Worm (Caenorhabditis elegans) whole organism, L4 larva: ENCODE data around the gene F16B12.4.

ENCODE experiments used
- F26F4.8 ChIP-seq: fragments of 200-800 bp; sonication (Bioruptor generic); conservative IDR thresholded peaks from 2 replicates; pipeline ENCODE4 v1.3.6; 2022; ENCODE audit warnings: missing genetic modification characterization, missing compliant biosample characterization
- F37D6.2 ChIP-seq: sonication (generic microtip); optimal IDR thresholded peaks from 2 replicates; lab custom pipeline; 2016; ENCODE audit warnings: mild to moderate bottlenecking, missing genetic modification characterization, missing compliant biosample characterization
- T20F7.1 ChIP-seq: fragments of 200-800 bp; sonication (Bioruptor generic); optimal IDR thresholded peaks from 2 replicates; lab custom pipeline; 2018; ENCODE audit warnings: mild to moderate bottlenecking, missing genetic modification characterization, missing compliant biosample characterization
- T26A8.4 ChIP-seq: fragments of 200-800 bp; sonication (Bioruptor generic); IDR thresholded peaks from 2 replicates; pipeline ENCODE4 v1.3.6; 2022; ENCODE audit warnings: missing genetic modification characterization, missing compliant biosample characterization
- Y105C5A.15 ChIP-seq: fragments of 200-800 bp; sonication (Bioruptor generic); IDR thresholded peaks from 2 replicates; pipeline ENCODE4 v1.3.6; 2022; ENCODE audit warnings: missing genetic modification characterization, missing compliant biosample characterization
- ZK337.2 ChIP-seq: fragments of 200-800 bp; sonication (Bioruptor generic); IDR thresholded peaks from 2 replicates; pipeline ENCODE4 v1.3.6; 2022; ENCODE audit warnings: missing genetic modification reagents, missing genetic modification characterization, missing compliant biosample characterization
- attf-4 ChIP-seq: sonication (generic microtip); optimal IDR thresholded peaks from 3 replicates; lab custom pipeline; 2017; ENCODE audit warnings: missing biosample characterization, missing genetic modification characterization
- ceh-28 ChIP-seq: fragments of 150-350 bp; optimal IDR thresholded peaks from 2 replicates; lab custom pipeline; 2014; ENCODE audit warnings: missing biosample characterization, missing genetic modification reagents, missing genetic modification characterization
- ceh-44 ChIP-seq: fragments of 200-800 bp; sonication (Bioruptor generic); IDR thresholded peaks from 2 replicates; pipeline ENCODE4 v1.3.6; 2022; ENCODE audit warnings: missing genetic modification reagents, missing genetic modification characterization, missing compliant biosample characterization
- ces-1 ChIP-seq: fragments of 150-350 bp; sonication (generic microtip); optimal IDR thresholded peaks from 4 replicates; lab custom pipeline; 2014; ENCODE audit warnings: missing biosample characterization, missing genetic modification reagents, missing genetic modification characterization
- ctbp-1 ChIP-seq: fragments of 200-800 bp; sonication (Bioruptor generic); IDR thresholded peaks from 2 replicates; pipeline ENCODE4 v1.3.6; 2022; ENCODE audit warnings: missing genetic modification reagents, missing genetic modification characterization, missing compliant biosample characterization
- daf-16 ChIP-seq, 3 experiments: sonication (generic microtip); optimal IDR thresholded peaks; 2 replicates each; lab custom pipeline; 2016 to 2017; ENCODE audit warnings: missing genetic modification characterization in 3 of 3, missing genetic modification reagents in 3 of 3, mild to moderate bottlenecking in 2 of 3, missing compliant biosample characterization in 2 of 3, missing biosample characterization in 1 of 3, moderate library complexity in 1 of 3
- daf-8 ChIP-seq: fragments of 200-800 bp; sonication (Bioruptor generic); IDR thresholded peaks from 2 replicates; pipeline ENCODE4 v1.3.6; 2022; ENCODE audit warnings: missing genetic modification characterization, missing compliant biosample characterization
- dmd-6 ChIP-seq: fragments of 200-800 bp; sonication (Bioruptor generic); IDR thresholded peaks from 2 replicates; pipeline ENCODE4 v1.3.6; 2022; ENCODE audit warnings: missing genetic modification reagents, missing genetic modification characterization, missing compliant biosample characterization
- dpl-1 ChIP-seq: fragments of 150-350 bp; optimal IDR thresholded peaks from 2 replicates; lab custom pipeline; 2014; ENCODE audit warnings: missing biosample characterization, missing genetic modification reagents, missing genetic modification characterization
- dve-1 ChIP-seq: sonication (generic microtip); optimal IDR thresholded peaks from 2 replicates; lab custom pipeline; 2017; ENCODE audit warnings: antibody characterized with exemption, mild to moderate bottlenecking, missing genetic modification characterization, missing compliant biosample characterization; ENCODE audit not compliant: insufficient read depth
- hif-1 ChIP-seq, 2 experiments: sonication (generic microtip); optimal IDR thresholded peaks; 2 replicates each; lab custom pipeline; 2016 to 2017; ENCODE audit warnings: missing compliant biosample characterization in 2 of 2, missing genetic modification characterization in 2 of 2, missing genetic modification reagents in 2 of 2, missing genotype in 2 of 2, mild to moderate bottlenecking in 1 of 2
- hlh-11 ChIP-seq: fragments of 200-800 bp; sonication (Bioruptor generic); optimal IDR thresholded peaks from 2 replicates; lab custom pipeline; 2018; ENCODE audit warnings: mild to moderate bottlenecking, missing genetic modification characterization, missing compliant biosample characterization
- hlh-30 ChIP-seq: sonication (generic microtip); optimal IDR thresholded peaks from 2 replicates; lab custom pipeline; 2017; ENCODE audit warnings: antibody characterized with exemption, mild to moderate bottlenecking, missing genetic modification characterization, missing compliant biosample characterization; ENCODE audit not compliant: insufficient read depth
- hmg-1.1 ChIP-seq: fragments of 200-800 bp; sonication (Bioruptor generic); IDR thresholded peaks from 2 replicates; pipeline ENCODE4 v1.3.6; 2022; ENCODE audit warnings: missing genetic modification reagents, missing genetic modification characterization, missing compliant biosample characterization
- lin-15B ChIP-seq: fragments of 150-350 bp; sonication (generic microtip); optimal IDR thresholded peaks from 3 replicates; lab custom pipeline; 2014; ENCODE audit warnings: missing biosample characterization, missing genetic modification characterization
- lin-29 ChIP-seq: fragments of 200-800 bp; sonication (Bioruptor generic); IDR thresholded peaks from 2 replicates; pipeline ENCODE4 v1.3.6; 2022; ENCODE audit warnings: missing genetic modification reagents, missing genetic modification characterization, missing compliant biosample characterization
- lin-38 ChIP-seq: fragments of 200-800 bp; sonication (Bioruptor generic); IDR thresholded peaks from 2 replicates; pipeline ENCODE4 v1.3.6; 2022; ENCODE audit warnings: missing genetic modification reagents, missing genetic modification characterization, missing compliant biosample characterization
- lir-3 ChIP-seq: sonication (generic microtip); optimal IDR thresholded peaks from 2 replicates; lab custom pipeline; 2016; ENCODE audit warnings: mild to moderate bottlenecking, missing genetic modification characterization, missing compliant biosample characterization
- madf-5 ChIP-seq, 2 experiments: fragments of 200-800 bp; sonication (Bioruptor generic); IDR thresholded peaks; 2 replicates each; pipeline ENCODE4 v1.3.6; 2022; ENCODE audit warnings: missing compliant biosample characterization in 2 of 2, missing genetic modification characterization in 2 of 2
- mdl-1 ChIP-seq, 2 experiments: fragments of 150-350 bp in 1 of 2; sonication (generic microtip) in 1 of 2; optimal IDR thresholded peaks; 2 replicates each; lab custom pipeline; 2014 to 2017; ENCODE audit warnings: missing biosample characterization in 2 of 2, missing genetic modification characterization in 2 of 2
- mes-2 ChIP-seq: sonication (generic microtip); optimal IDR thresholded peaks from 2 replicates; lab custom pipeline; 2016; ENCODE audit warnings: missing genotype, mild to moderate bottlenecking, missing genetic modification characterization, missing compliant biosample characterization; ENCODE audit not compliant: poor library complexity, severe bottlenecking
- nhr-10 ChIP-seq: fragments of 150-350 bp; optimal IDR thresholded peaks from 2 replicates; lab custom pipeline; 2014; ENCODE audit warnings: missing biosample characterization, missing genetic modification characterization
- nhr-102 ChIP-seq: sonication (generic microtip); optimal IDR thresholded peaks from 2 replicates; lab custom pipeline; 2016; ENCODE audit warnings: mild to moderate bottlenecking, missing genetic modification characterization, moderate library complexity, missing compliant biosample characterization
- nhr-28 ChIP-seq: fragments of 150-350 bp; optimal IDR thresholded peaks from 2 replicates; lab custom pipeline; 2014; ENCODE audit warnings: missing biosample characterization, missing genetic modification characterization
- nhr-41 ChIP-seq: fragments of 200-800 bp; sonication (Bioruptor generic); IDR thresholded peaks from 2 replicates; pipeline ENCODE4 v1.3.6; 2022; ENCODE audit warnings: missing genetic modification reagents, missing genetic modification characterization, missing compliant biosample characterization
- nhr-42 ChIP-seq: fragments of 200-800 bp; sonication (Bioruptor generic); IDR thresholded peaks from 2 replicates; pipeline ENCODE4 v1.3.6; 2022; ENCODE audit warnings: missing genetic modification characterization, missing compliant biosample characterization
- nhr-77 ChIP-seq: fragments of 150-350 bp; optimal IDR thresholded peaks from 2 replicates; lab custom pipeline; 2014; ENCODE audit warnings: missing biosample characterization, missing genetic modification characterization
- pqm-1 ChIP-seq: sonication (generic microtip); optimal IDR thresholded peaks from 2 replicates; lab custom pipeline; 2017; ENCODE audit warnings: missing biosample characterization, missing genetic modification characterization
- set-16 ChIP-seq: fragments of 200-800 bp; sonication (Bioruptor generic); IDR thresholded peaks from 2 replicates; pipeline ENCODE4 v1.3.6; 2022; ENCODE audit warnings: missing genetic modification reagents, missing genetic modification characterization, missing compliant biosample characterization
- skn-1 ChIP-seq: fragments of 150-350 bp; optimal IDR thresholded peaks from 2 replicates; lab custom pipeline; 2014; ENCODE audit warnings: missing biosample characterization, missing genetic modification characterization
- unc-62 ChIP-seq, 3 experiments: fragments of 150-350 bp in 1 of 3; sonication (generic microtip); optimal IDR thresholded peaks in 2 of 3; peaks in 1 of 3; 1 replicate in 1 of 3; 2 replicates in 2 of 3; lab custom pipeline; 2014 to 2017; ENCODE audit warnings: missing biosample characterization in 3 of 3, missing genetic modification characterization in 3 of 3, missing genetic modification reagents in 3 of 3, missing genotype in 1 of 3
- zfp-2 ChIP-seq: sonication (generic microtip); optimal IDR thresholded peaks from 2 replicates; lab custom pipeline; 2016; ENCODE audit warnings: mild to moderate bottlenecking, missing genetic modification characterization, missing compliant biosample characterization
- ztf-11 ChIP-seq: fragments of 150-350 bp; optimal IDR thresholded peaks from 2 replicates; lab custom pipeline; 2014; ENCODE audit warnings: missing biosample characterization, missing genetic modification characterization
- ztf-7 ChIP-seq: fragments of 150-350 bp; optimal IDR thresholded peaks from 2 replicates; lab custom pipeline; 2014; ENCODE audit warnings: missing biosample characterization, missing genetic modification characterization

Gene F16B12.4

DNA sequence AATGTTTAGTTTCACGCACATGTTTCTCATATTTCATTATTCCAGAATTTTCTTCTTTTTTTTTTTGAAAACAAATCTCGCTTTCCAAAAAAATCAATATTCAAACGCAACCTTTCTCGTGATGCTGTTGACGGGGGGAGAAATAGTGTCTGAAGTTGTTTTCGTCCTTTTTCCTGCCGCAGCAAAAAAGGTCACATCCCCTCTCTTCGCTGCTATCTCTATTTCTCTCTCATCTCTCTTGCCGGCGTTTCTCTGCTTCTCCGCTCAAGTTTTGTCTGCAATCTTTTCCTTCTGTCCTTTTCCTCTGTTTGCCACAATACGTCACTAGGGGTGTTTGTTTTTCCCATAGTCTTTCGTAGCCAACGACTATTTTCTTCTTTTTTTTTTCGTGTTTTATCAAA is 48.3 kb upstream of the F16B12.4 start (continued):
- TF ChIP-seq lir-3 (tag; lab: Kevin White, UChicago): no peak
- TF ChIP-seq ceh-44 (GFP tag; lab: Robert Waterston, UW): no peak
- no peak for TF ChIP-seq ces-1 (GFP tag; lab: Kevin White, UChicago)
- TF ChIP-seq nhr-42 (GFP tag; lab: Robert Waterston, UW): peak; percentile 41; the same call in 1 of the 2 replicates
- TF ChIP-seq set-16 (GFP tag; lab: Robert Waterston, UW): peak; percentile 27; the same call in 1 of the 2 replicates
- TF ChIP-seq hmg-1.1 (GFP tag; lab: Robert Waterston, UW): peak; percentile 74
- peak; percentile 50; the same call in 1 of the 2 replicates for TF ChIP-seq T26A8.4 (GFP tag; lab: Robert Waterston, UW)
- TF ChIP-seq zfp-2 (tag; lab: Kevin White, UChicago): no peak
- TF ChIP-seq nhr-41 (GFP tag; lab: Robert Waterston, UW): 0 out of 2 replicates have a peak, but pooled peaks have one; percentile 33
- TF ChIP-seq dpl-1 (GFP tag; lab: Kevin White, UChicago): peak; percentile 54
- peak in 1 of 2 experiments; percentile 51 for TF ChIP-seq hif-1 (tag; optimal IDR thresholded peaks at IDR 0.05; lab: Kevin White, UChicago)
- TF ChIP-seq ztf-7: peak; percentile 2
- peak; percentile 32 for TF ChIP-seq ceh-28 (tag; lab: Kevin White, UChicago)
- TF ChIP-seq nhr-77 (tag; lab: Kevin White, UChicago): peak; percentile 84
- TF ChIP-seq F26F4.8 (GFP tag; lab: Robert Waterston, UW): no peak
- peak; percentile 48 for TF ChIP-seq T20F7.1 (GFP tag; lab: Kevin White, UChicago)
- TF ChIP-seq nhr-102: peak; percentile 22
- TF ChIP-seq mes-2 (tag; lab: Kevin White, UChicago): peak; percentile 66
- TF ChIP-seq dve-1 (tag; lab: Kevin White, UChicago): peak; percentile 91
- TF ChIP-seq lin-38 (GFP tag; lab: Robert Waterston, UW): no peak; the same call in 1 of the 2 replicates
- 0 out of 2 replicates have a peak, but pooled peaks have one; percentile 20 for TF ChIP-seq ctbp-1
- peak; percentile 73 for TF ChIP-seq dmd-6
- TF ChIP-seq lin-29 (GFP tag; lab: Robert Waterston, UW): no peak
- peak; percentile 16 for TF ChIP-seq F37D6.2
- TF ChIP-seq attf-4 (tag; lab: Kevin White, UChicago): no peak

DNA sequence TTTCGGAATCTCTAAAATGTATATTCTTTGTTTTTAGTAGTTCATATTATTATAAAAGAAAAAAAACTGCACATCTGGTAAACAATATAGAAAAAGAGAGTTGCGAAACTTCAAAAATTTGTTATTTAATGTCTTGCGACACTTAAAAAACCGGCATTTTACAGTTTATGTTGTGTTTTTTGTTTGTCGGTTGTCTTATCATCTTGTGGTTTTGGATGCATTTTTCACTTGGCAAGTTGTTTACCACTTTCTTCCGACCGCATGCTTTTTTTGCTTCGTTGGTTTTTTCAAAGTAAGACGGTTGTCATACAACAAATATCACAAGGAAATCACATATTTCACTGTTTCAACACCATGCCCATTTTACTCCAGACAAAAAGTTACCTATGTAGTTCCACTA is 47.2 kb upstream of the F16B12.4 start:
- TF ChIP-seq daf-8 (GFP tag; lab: Robert Waterston, UW): no peak
- peak in 1 of 2 experiments; percentile 58 for TF ChIP-seq mdl-1 (tag; optimal IDR thresholded peaks at IDR 0.05; lab: Kevin White, UChicago)
- no peak for TF ChIP-seq madf-5 (GFP tag; IDR thresholded peaks at IDR 0.05; lab: Robert Waterston, UW)
- TF ChIP-seq skn-1: no peak
- peak in 1 of 2 experiments; percentile 65 for TF ChIP-seq unc-62 (GFP tag; optimal IDR thresholded peaks at IDR 0.05 in 1 of 2; lab: Kevin White, UChicago)
- no peak for TF ChIP-seq unc-62 (tag; optimal IDR thresholded peaks at IDR 0.05; lab: Kevin White, UChicago)
- TF ChIP-seq ztf-11 (tag; lab: Kevin White, UChicago): no peak
- TF ChIP-seq ZK337.2 (GFP tag; lab: Robert Waterston, UW): no peak
- peak; percentile 74 for TF ChIP-seq dve-1 (tag; lab: Kevin White, UChicago)
- TF ChIP-seq pqm-1 (tag; lab: Kevin White, UChicago): no peak
- TF ChIP-seq lin-15B: no peak
- 0 out of 2 replicates have a peak, but pooled peaks have one; percentile 17 for TF ChIP-seq dmd-6
- peak; percentile 2 for TF ChIP-seq hlh-11 (tag; lab: Kevin White, UChicago)
- TF ChIP-seq nhr-77 (tag; lab: Kevin White, UChicago): peak; percentile 43
- TF ChIP-seq nhr-28 (tag; lab: Kevin White, UChicago): peak; percentile 38
- TF ChIP-seq hlh-30 (tag; lab: Kevin White, UChicago): peak; percentile 77
- no peak for TF ChIP-seq daf-16 (GFP tag; optimal IDR thresholded peaks at IDR 0.05; lab: Kevin White, UChicago)
- TF ChIP-seq daf-16 (tag; optimal IDR thresholded peaks at IDR 0.05; lab: Kevin White, UChicago): peak; percentile 98
- TF ChIP-seq nhr-10 (tag; lab: Kevin White, UChicago): no peak
- no peak for TF ChIP-seq Y105C5A.15 (GFP tag; lab: Robert Waterston, UW)
